Fruit fly (Drosophila melanogaster): ENCODE results near the gene ed.
A peak's percentile ranks its signal among the peaks of the same experiment; 100 is the strongest.

ed gene

dm6 chr2L:4080768-4081167, 49.6 kb downstream of the ed start:
- peak; percentile 35 for TF ChIP-seq CG13123 (GFP tag; optimal IDR thresholded peaks at IDR 0.05)
- TF ChIP-seq slou (GFP tag; optimal IDR thresholded peaks at IDR 0.05), result peak; percentile 38
- TF ChIP-seq bbx (GFP tag; IDR thresholded peaks at IDR 0.05; ENCODE audit: partially characterized antibody), result no peak
- no peak for TF ChIP-seq NC2α (GFP tag; optimal IDR thresholded peaks at IDR 0.05)
- TF ChIP-seq HmgZ (tag; optimal IDR thresholded peaks at IDR 0.05), result peak; percentile 43
- TF ChIP-seq cas (GFP tag; IDR thresholded peaks at IDR 0.05), result 0 out of 2 replicates have a peak, but pooled peaks have one; percentile 19
- peak; percentile 51 for TF ChIP-seq CG18262 (tag; optimal IDR thresholded peaks at IDR 0.05)
- peak; percentile 23 for TF ChIP-seq CG31388 (GFP tag; optimal IDR thresholded peaks at IDR 0.05)
- TF ChIP-seq Ets97D (GFP tag; optimal IDR thresholded peaks at IDR 0.05), result no peak
- no peak for TF ChIP-seq CG15479 (GFP tag; optimal IDR thresholded peaks at IDR 0.05)
- TF ChIP-seq phol (tag; optimal IDR thresholded peaks at IDR 0.05), result peak; percentile 57
- TF ChIP-seq kay (GFP tag; optimal IDR thresholded peaks at IDR 0.05), result peak; percentile 50
- TF ChIP-seq gsb-n (tag; optimal IDR thresholded peaks at IDR 0.05), result peak; percentile 18
- peak; percentile 85 for TF ChIP-seq Nf-YA (GFP tag; IDR thresholded peaks at IDR 0.05)
- TF ChIP-seq Camta (GFP tag; optimal IDR thresholded peaks at IDR 0.05), result peak; percentile 39
- TF ChIP-seq Dfd (GFP tag; optimal IDR thresholded peaks at IDR 0.05), result no peak
- TF ChIP-seq CG10431 (GFP tag; optimal IDR thresholded peaks at IDR 0.05), result no peak
- no peak for TF ChIP-seq MTF-1 (GFP tag; optimal IDR thresholded peaks at IDR 0.05; ENCODE audit: borderline replicate concordance)
- peak; percentile 81 for TF ChIP-seq CG7372 (GFP tag; IDR thresholded peaks at IDR 0.05)
- TF ChIP-seq CG13424 (tag; optimal IDR thresholded peaks at IDR 0.05), result peak; percentile 88
- peak; percentile 70 to 81 for TF ChIP-seq dpn (GFP tag; optimal IDR thresholded peaks at IDR 0.05)
- TF ChIP-seq lmd (GFP tag; IDR thresholded peaks at IDR 0.05), result peak; percentile 86
- TF ChIP-seq pnt (GFP tag; optimal IDR thresholded peaks at IDR 0.05), result peak; percentile 68
- peak; percentile 33 for TF ChIP-seq CG10147 (GFP tag; optimal IDR thresholded peaks at IDR 0.05)
- no peak for TF ChIP-seq ftz-f1 (GFP tag; optimal IDR thresholded peaks at IDR 0.05)
- TF ChIP-seq br (optimal IDR thresholded peaks at IDR 0.05), result no peak
- peak; percentile 38; the same call in 1 of the 2 replicates for TF ChIP-seq CG11085 (GFP tag; IDR thresholded peaks at IDR 0.05)
- TF ChIP-seq CG10267 (tag; optimal IDR thresholded peaks at IDR 0.05), result peak; percentile 22
- TF ChIP-seq sc (optimal IDR thresholded peaks at IDR 0.05), result no peak
- peak; percentile 58 for TF ChIP-seq sc (GFP tag; optimal IDR thresholded peaks at IDR 0.05)
- peak; percentile 85 for TF ChIP-seq CG9609 (GFP tag; optimal IDR thresholded peaks at IDR 0.05)
- TF ChIP-seq Bteb2 (GFP tag; optimal IDR thresholded peaks at IDR 0.05), result no peak
- TF ChIP-seq so (GFP tag; IDR thresholded peaks at IDR 0.05), result peak; percentile 85
- TF ChIP-seq CG7839 (tag; optimal IDR thresholded peaks at IDR 0.05), result peak; percentile 87
- TF ChIP-seq dysf (GFP tag; IDR thresholded peaks at IDR 0.05), result peak; percentile 93
- peak; percentile 57 for TF ChIP-seq CG2712 (tag; optimal IDR thresholded peaks at IDR 0.05)
- TF ChIP-seq CG4707 (GFP tag; optimal IDR thresholded peaks at IDR 0.05), result peak; percentile 57
- TF ChIP-seq zfh2 (GFP tag; optimal IDR thresholded peaks at IDR 0.05), result peak; percentile 45
- no peak for TF ChIP-seq mld (GFP tag; IDR thresholded peaks at IDR 0.05; ENCODE audit: partially characterized antibody)
- TF ChIP-seq hkb (optimal IDR thresholded peaks at IDR 0.05), result no peak
- peak; percentile 87 for TF ChIP-seq hkb (GFP tag; IDR thresholded peaks at IDR 0.05)
- TF ChIP-seq rib (GFP tag; IDR thresholded peaks at IDR 0.05), result no peak
- no peak for TF ChIP-seq Dip3 (GFP tag; optimal IDR thresholded peaks at IDR 0.05)
- peak; percentile 43 for TF ChIP-seq CG3065 (GFP tag; optimal IDR thresholded peaks at IDR 0.05)
- TF ChIP-seq CG2129 (GFP tag; IDR thresholded peaks at IDR 0.05; ENCODE audit: partially characterized antibody), result no peak
- TF ChIP-seq CG31441 (GFP tag; IDR thresholded peaks at IDR 0.05), result no peak; the same call in none of the 2 replicates
- TF ChIP-seq Hr3 (GFP tag; optimal IDR thresholded peaks at IDR 0.05), result peak; percentile 75
- no peak for TF ChIP-seq dan (GFP tag; IDR thresholded peaks at IDR 0.05)
- TF ChIP-seq CG12744 (GFP tag; optimal IDR thresholded peaks at IDR 0.05), result peak; percentile 64
- TF ChIP-seq tio (GFP tag; optimal IDR thresholded peaks at IDR 0.05), result peak; percentile 84
- TF ChIP-seq vvl (GFP tag; IDR thresholded peaks at IDR 0.05), result peak; percentile 92
- TF ChIP-seq CG8281 (tag; optimal IDR thresholded peaks at IDR 0.05), result peak; percentile 27
- peak; percentile 72 for TF ChIP-seq nmo (GFP tag; optimal IDR thresholded peaks at IDR 0.05)
